Worm (Caenorhabditis elegans) whole organism, L2 larva: ENCODE results near the gene B0228.6.

ENCODE experiments used
- R02D3.7 ChIP-seq: fragments of 150-350 bp; optimal IDR thresholded peaks from 2 replicates; lab custom pipeline; 2014; ENCODE audit warnings: missing biosample characterization, missing genetic modification characterization
- ama-1 ChIP-seq: fragments of 150-350 bp; optimal IDR thresholded peaks from 2 replicates; lab custom pipeline; 2018; ENCODE audit warnings: inconsistent platforms
- ceh-82 ChIP-seq: fragments of 150-350 bp; optimal IDR thresholded peaks from 2 replicates; lab custom pipeline; 2014; ENCODE audit warnings: missing biosample characterization, missing genetic modification characterization
- dmd-4 ChIP-seq: sonication (generic microtip); optimal IDR thresholded peaks from 2 replicates; lab custom pipeline; 2017; ENCODE audit warnings: missing biosample characterization, missing genetic modification characterization
- elt-1 ChIP-seq: fragments of 150-350 bp; optimal IDR thresholded peaks from 2 replicates; lab custom pipeline; 2014; ENCODE audit warnings: missing biosample characterization, missing genetic modification characterization
- nhr-11 ChIP-seq: fragments of 150-350 bp; optimal IDR thresholded peaks from 2 replicates; lab custom pipeline; 2014; ENCODE audit warnings: missing biosample characterization, missing genetic modification characterization
- nhr-25 ChIP-seq: fragments of 150-350 bp; sonication (generic microtip); optimal IDR thresholded peaks from 3 replicates; lab custom pipeline; 2014; ENCODE audit warnings: missing biosample characterization, missing genetic modification characterization
- unc-39 ChIP-seq: fragments of 150-350 bp; optimal IDR thresholded peaks from 2 replicates; lab custom pipeline; 2014; ENCODE audit warnings: missing biosample characterization, missing genetic modification characterization
- unc-62 ChIP-seq: fragments of 150-350 bp; optimal IDR thresholded peaks from 2 replicates; lab custom pipeline; 2014; ENCODE audit warnings: missing biosample characterization, missing genetic modification reagents, missing genetic modification characterization

DNA sequence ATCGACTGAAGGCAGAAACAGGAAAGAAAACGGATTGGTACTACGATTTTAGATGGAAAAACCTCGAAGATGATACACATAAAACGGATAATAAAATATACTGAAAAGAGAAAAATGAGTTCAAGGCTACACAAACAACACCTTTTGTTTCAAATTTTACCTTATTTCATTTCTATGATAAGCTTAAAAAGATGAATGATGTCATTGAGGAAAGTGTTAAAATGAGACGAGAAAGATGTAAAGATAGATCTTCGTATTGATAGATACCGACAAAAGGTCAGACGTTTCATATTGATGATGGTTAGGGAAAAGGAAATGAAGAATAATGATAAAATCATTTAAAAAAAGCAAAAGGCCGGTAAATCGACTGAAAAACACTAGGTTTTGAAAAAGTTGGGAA lies 34.6 kb upstream of the B0228.6 start:
- TF ChIP-seq elt-1 (tag; lab: Kevin White, UChicago) = no peak
- no peak for TF ChIP-seq unc-62 (GFP tag; lab: Kevin White, UChicago)
- TF ChIP-seq dmd-4 (tag; lab: Kevin White, UChicago) = no peak
- TF ChIP-seq R02D3.7 (tag; lab: Kevin White, UChicago) = no peak
- peak; percentile 58 for TF ChIP-seq nhr-25 (tag; lab: Kevin White, UChicago)
- TF ChIP-seq unc-39 (tag; lab: Kevin White, UChicago) = no peak
- no peak for TF ChIP-seq ama-1 (lab: Kevin White, UChicago)
- TF ChIP-seq ceh-82 (tag; lab: Kevin White, UChicago) = no peak
- no peak for TF ChIP-seq nhr-11 (tag; lab: Kevin White, UChicago)
